Fruit fly (Drosophila melanogaster) whole organism, wandering third instar larva: ENCODE data around the gene CG32815.

Source experiments
- Abd-B ChIP-seq: fragments of >200 bp; optimal IDR thresholded peaks from 2 replicates; lab custom pipeline; 2017; ENCODE audit warnings: missing biosample characterization, missing genetic modification characterization
- CrebA ChIP-seq: fragments of 200-800 bp; sonication (Bioruptor generic); optimal IDR thresholded peaks from 2 replicates; lab custom pipeline; 2016; ENCODE audit warnings: missing biosample characterization, mild to moderate bottlenecking, missing genetic modification characterization, borderline replicate concordance
- Dif ChIP-seq: fragments of 200-275, 200-300 bp; sonication (Bioruptor generic); optimal IDR thresholded peaks from 2 replicates; lab custom pipeline; 2018; ENCODE audit warnings: missing biosample characterization, missing genetic modification characterization; ENCODE audit not compliant: partially characterized antibody
- GATAd ChIP-seq: sonication (Bioruptor generic); optimal IDR thresholded peaks from 2 replicates; lab custom pipeline; 2016; ENCODE audit warnings: missing biosample characterization, missing genetic modification characterization
- HLH106 ChIP-seq: fragments of 200-800 bp; optimal IDR thresholded peaks from 3 replicates; lab custom pipeline; 2019; ENCODE audit warnings: missing biosample characterization, mild to moderate bottlenecking, missing genetic modification characterization, moderate library complexity
- Jra ChIP-seq: sonication (Bioruptor generic); optimal IDR thresholded peaks from 2 replicates; lab custom pipeline; 2016; ENCODE audit warnings: missing biosample characterization, missing genetic modification characterization
- Mio ChIP-seq: sonication (Bioruptor generic); optimal IDR thresholded peaks from 2 replicates; lab custom pipeline; 2016; ENCODE audit warnings: missing biosample characterization, missing genetic modification characterization
- N ChIP-seq: fragments of >200 bp; optimal IDR thresholded peaks from 2 replicates; lab custom pipeline; 2018; ENCODE audit warnings: missing biosample characterization, missing external identifiers, missing genetic modification characterization
- Rel ChIP-seq, 2 experiments: fragments of 200-800 bp; sonication (Bioruptor generic) in 1 of 2; optimal IDR thresholded peaks; 2 replicates in 1 of 2; 3 replicates in 1 of 2; lab custom pipeline; 2016 to 2019; ENCODE audit warnings: mild to moderate bottlenecking in 2 of 2, missing biosample characterization in 2 of 2, missing genetic modification characterization in 2 of 2, moderate library complexity in 1 of 2
- Sp1 ChIP-seq: fragments of 200-800 bp; sonication (Bioruptor generic); optimal IDR thresholded peaks from 3 replicates; lab custom pipeline; 2019; ENCODE audit warnings: missing biosample characterization, mild to moderate bottlenecking, missing genetic modification characterization, moderate library complexity
- br ChIP-seq: fragments of 200-800 bp; sonication (Bioruptor generic); optimal IDR thresholded peaks from 2 replicates; lab custom pipeline; 2016; ENCODE audit warnings: missing biosample characterization, missing genetic modification characterization
- foxo ChIP-seq, 2 experiments: fragments of 200-800 bp; sonication (Bioruptor generic); optimal IDR thresholded peaks; 2 replicates in 1 of 2; 3 replicates in 1 of 2; lab custom pipeline; 2016 to 2017; ENCODE audit warnings: missing biosample characterization in 2 of 2, missing genetic modification characterization in 2 of 2
- h ChIP-seq: fragments of 200-800 bp; sonication (Bioruptor generic); optimal IDR thresholded peaks from 3 replicates; lab custom pipeline; 2016; ENCODE audit warnings: missing biosample characterization, mild to moderate bottlenecking, missing genetic modification characterization
- lola ChIP-seq: fragments of >200 bp; optimal IDR thresholded peaks from 2 replicates; lab custom pipeline; 2017; ENCODE audit warnings: missing biosample characterization, missing genetic modification characterization
- pan ChIP-seq: fragments of >200 bp; optimal IDR thresholded peaks from 2 replicates; lab custom pipeline; 2017
- rgr ChIP-seq: fragments of 200-800 bp; sonication (Bioruptor generic); optimal IDR thresholded peaks from 3 replicates; lab custom pipeline; 2016; ENCODE audit warnings: missing biosample characterization, mild to moderate bottlenecking, missing genetic modification characterization
- sv ChIP-seq: fragments of 200-800 bp; sonication (Bioruptor generic); optimal IDR thresholded peaks from 3 replicates; lab custom pipeline; 2016; ENCODE audit warnings: missing biosample characterization, missing genetic modification characterization
- usp ChIP-seq: fragments of >200 bp; optimal IDR thresholded peaks from 2 replicates; lab custom pipeline; 2017; ENCODE audit warnings: missing biosample characterization, missing genetic modification characterization

The CG32815 gene

dm6 chrX:985911-986310, 53.6 kb downstream of the CG32815 start:
- TF ChIP-seq Mio (GFP tag; lab: Kevin White, UChicago): no peak
- TF ChIP-seq GATAd (GFP tag; lab: Kevin White, UChicago): no peak
- TF ChIP-seq lola (GFP tag; lab: Kevin White, UChicago): no peak
- no peak for TF ChIP-seq sv (GFP tag; lab: Kevin White, UChicago)
- TF ChIP-seq Abd-B (GFP tag; lab: Kevin White, UChicago): no peak
- TF ChIP-seq br (GFP tag; lab: Kevin White, UChicago): no peak
- no peak for TF ChIP-seq pan (lab: Kevin White, UChicago)
- TF ChIP-seq rgr (GFP tag; lab: Kevin White, UChicago): no peak
- no peak for TF ChIP-seq HLH106 (tag; lab: Kevin White, UChicago)
- TF ChIP-seq Sp1: no peak
- no peak for TF ChIP-seq Rel (GFP tag; optimal IDR thresholded peaks at IDR 0.05; lab: Kevin White, UChicago)
- TF ChIP-seq Rel (tag; optimal IDR thresholded peaks at IDR 0.05; lab: Kevin White, UChicago): no peak
- TF ChIP-seq h (GFP tag; lab: Kevin White, UChicago): no peak
- TF ChIP-seq Jra: no peak
- TF ChIP-seq CrebA (GFP tag; lab: Kevin White, UChicago): no peak
- TF ChIP-seq N: no peak
- TF ChIP-seq foxo (GFP tag; optimal IDR thresholded peaks at IDR 0.05; lab: Kevin White, UChicago): no peak
- TF ChIP-seq usp (GFP tag; lab: Kevin White, UChicago): no peak
- no peak for TF ChIP-seq Dif
